Worm (Caenorhabditis elegans) whole organism, L4 larva: ENCODE measurements around the gene cec-2.

Experiments used
- D1046.2 ChIP-seq: fragments of 200-800 bp; sonication (Bioruptor generic); IDR thresholded peaks from 2 replicates; pipeline ENCODE4 v1.3.6; 2022; ENCODE audit warnings: missing genetic modification characterization, missing compliant biosample characterization
- F10B5.3 ChIP-seq: sonication (generic microtip); optimal IDR thresholded peaks from 2 replicates; lab custom pipeline; 2016; ENCODE audit warnings: mild to moderate bottlenecking, missing genetic modification characterization, missing compliant biosample characterization
- F26F4.8 ChIP-seq: fragments of 200-800 bp; sonication (Bioruptor generic); conservative IDR thresholded peaks from 2 replicates; pipeline ENCODE4 v1.3.6; 2022; ENCODE audit warnings: missing genetic modification characterization, missing compliant biosample characterization
- F44E2.7 ChIP-seq: fragments of 200-800 bp; sonication (Bioruptor generic); IDR thresholded peaks from 2 replicates; pipeline ENCODE4 v2.1.2; 2022; ENCODE audit warnings: missing genetic modification characterization, missing compliant biosample characterization
- R02D3.7 ChIP-seq: fragments of 150-350 bp; sonication (generic microtip); optimal IDR thresholded peaks from 3 replicates; lab custom pipeline; 2014; ENCODE audit warnings: missing biosample characterization, missing genetic modification characterization
- Y75B8A.6 ChIP-seq: fragments of 200-800 bp; sonication (Bioruptor generic); IDR thresholded peaks from 2 replicates; pipeline ENCODE4 v1.3.6; 2022; ENCODE audit warnings: missing genetic modification reagents, missing genetic modification characterization, missing compliant biosample characterization
- ZK337.2 ChIP-seq: fragments of 200-800 bp; sonication (Bioruptor generic); IDR thresholded peaks from 2 replicates; pipeline ENCODE4 v1.3.6; 2022; ENCODE audit warnings: missing genetic modification reagents, missing genetic modification characterization, missing compliant biosample characterization
- aha-1 ChIP-seq: fragments of 150-350 bp; peaks from one replicate; lab custom pipeline; 2014; ENCODE audit warnings: missing biosample characterization, missing genetic modification characterization
- aly-2 ChIP-seq: sonication (generic microtip); optimal IDR thresholded peaks from 2 replicates; lab custom pipeline; 2018; ENCODE audit warnings: missing biosample characterization, missing genetic modification characterization
- attf-4 ChIP-seq: sonication (generic microtip); optimal IDR thresholded peaks from 3 replicates; lab custom pipeline; 2017; ENCODE audit warnings: missing biosample characterization, missing genetic modification characterization
- ceh-44 ChIP-seq: fragments of 200-800 bp; sonication (Bioruptor generic); IDR thresholded peaks from 2 replicates; pipeline ENCODE4 v1.3.6; 2022; ENCODE audit warnings: missing genetic modification reagents, missing genetic modification characterization, missing compliant biosample characterization
- daf-12 ChIP-seq: fragments of 150-350 bp; optimal IDR thresholded peaks from 2 replicates; lab custom pipeline; 2014; ENCODE audit warnings: missing biosample characterization, missing genetic modification reagents, missing genetic modification characterization
- daf-16 ChIP-seq, 3 experiments: sonication (generic microtip); optimal IDR thresholded peaks; 2 replicates each; lab custom pipeline; 2016 to 2017; ENCODE audit warnings: missing genetic modification characterization in 3 of 3, missing genetic modification reagents in 3 of 3, mild to moderate bottlenecking in 2 of 3, missing compliant biosample characterization in 2 of 3, missing biosample characterization in 1 of 3, moderate library complexity in 1 of 3
- daf-19 ChIP-seq: fragments of 200-800 bp; sonication (Bioruptor generic); conservative IDR thresholded peaks from 2 replicates; pipeline ENCODE4 v1.3.6; 2022; ENCODE audit warnings: missing genetic modification characterization, missing compliant biosample characterization
- daf-8 ChIP-seq: fragments of 200-800 bp; sonication (Bioruptor generic); IDR thresholded peaks from 2 replicates; pipeline ENCODE4 v1.3.6; 2022; ENCODE audit warnings: missing genetic modification characterization, missing compliant biosample characterization
- dmd-6 ChIP-seq: fragments of 200-800 bp; sonication (Bioruptor generic); IDR thresholded peaks from 2 replicates; pipeline ENCODE4 v1.3.6; 2022; ENCODE audit warnings: missing genetic modification reagents, missing genetic modification characterization, missing compliant biosample characterization
- dmd-8 ChIP-seq: fragments of 200-800 bp; sonication (Bioruptor generic); IDR thresholded peaks from 2 replicates; pipeline ENCODE4 v1.3.6; 2022; ENCODE audit warnings: missing genetic modification characterization, missing compliant biosample characterization
- dpl-1 ChIP-seq: fragments of 150-350 bp; optimal IDR thresholded peaks from 2 replicates; lab custom pipeline; 2014; ENCODE audit warnings: missing biosample characterization, missing genetic modification reagents, missing genetic modification characterization
- egl-43 ChIP-seq: fragments of 200-800 bp; sonication (Bioruptor generic); IDR thresholded peaks from 2 replicates; pipeline ENCODE4 v1.3.6; 2022; ENCODE audit warnings: missing genetic modification reagents, missing genetic modification characterization, missing compliant biosample characterization
- fkh-10 ChIP-seq: fragments of 150-350 bp; optimal IDR thresholded peaks from 2 replicates; lab custom pipeline; 2014; ENCODE audit warnings: missing biosample characterization, missing genetic modification reagents, missing genetic modification characterization
- gei-8 ChIP-seq: fragments of 200-800 bp; sonication (Bioruptor generic); optimal IDR thresholded peaks from 2 replicates; lab custom pipeline; 2018; ENCODE audit warnings: mild to moderate bottlenecking, missing genetic modification characterization, missing compliant biosample characterization
- hif-1 ChIP-seq, 2 experiments: sonication (generic microtip); optimal IDR thresholded peaks; 2 replicates each; lab custom pipeline; 2016 to 2017; ENCODE audit warnings: missing compliant biosample characterization in 2 of 2, missing genetic modification characterization in 2 of 2, missing genetic modification reagents in 2 of 2, missing genotype in 2 of 2, mild to moderate bottlenecking in 1 of 2
- hlh-11 ChIP-seq: fragments of 200-800 bp; sonication (Bioruptor generic); optimal IDR thresholded peaks from 2 replicates; lab custom pipeline; 2018; ENCODE audit warnings: mild to moderate bottlenecking, missing genetic modification characterization, missing compliant biosample characterization
- hlh-30 ChIP-seq: sonication (generic microtip); optimal IDR thresholded peaks from 2 replicates; lab custom pipeline; 2017; ENCODE audit warnings: antibody characterized with exemption, mild to moderate bottlenecking, missing genetic modification characterization, missing compliant biosample characterization; ENCODE audit not compliant: insufficient read depth
- lim-7 ChIP-seq: fragments of 200-800 bp; sonication (Bioruptor generic); IDR thresholded peaks from 2 replicates; pipeline ENCODE4 v1.3.6; 2022; ENCODE audit warnings: missing genetic modification characterization, missing compliant biosample characterization
- lin-1 ChIP-seq: fragments of 200-800 bp; sonication (Bioruptor generic); IDR thresholded peaks from 2 replicates; pipeline ENCODE4 v1.3.6; 2022; ENCODE audit warnings: missing genetic modification reagents, missing genetic modification characterization, missing compliant biosample characterization
- lin-38 ChIP-seq: fragments of 200-800 bp; sonication (Bioruptor generic); IDR thresholded peaks from 2 replicates; pipeline ENCODE4 v1.3.6; 2022; ENCODE audit warnings: missing genetic modification reagents, missing genetic modification characterization, missing compliant biosample characterization
- lin-39 ChIP-seq: fragments of 150-350 bp; optimal IDR thresholded peaks from 2 replicates; lab custom pipeline; 2014; ENCODE audit warnings: missing biosample characterization, missing genetic modification reagents, missing genetic modification characterization
- lir-3 ChIP-seq: sonication (generic microtip); optimal IDR thresholded peaks from 2 replicates; lab custom pipeline; 2016; ENCODE audit warnings: mild to moderate bottlenecking, missing genetic modification characterization, missing compliant biosample characterization
- madf-5 ChIP-seq, 2 experiments: fragments of 200-800 bp; sonication (Bioruptor generic); IDR thresholded peaks; 2 replicates each; pipeline ENCODE4 v1.3.6; 2022; ENCODE audit warnings: missing compliant biosample characterization in 2 of 2, missing genetic modification characterization in 2 of 2
- mdl-1 ChIP-seq, 2 experiments: fragments of 150-350 bp in 1 of 2; sonication (generic microtip) in 1 of 2; optimal IDR thresholded peaks; 2 replicates each; lab custom pipeline; 2014 to 2017; ENCODE audit warnings: missing biosample characterization in 2 of 2, missing genetic modification characterization in 2 of 2
- mdt-29 ChIP-seq: fragments of 200-800 bp; sonication (Bioruptor generic); IDR thresholded peaks from 2 replicates; pipeline ENCODE4 v1.3.6; 2022; ENCODE audit warnings: missing genetic modification reagents, missing genetic modification characterization, missing compliant biosample characterization
- mxl-2 ChIP-seq: fragments of 200-800 bp; sonication (Bioruptor generic); conservative IDR thresholded peaks from 2 replicates; pipeline ENCODE4 v1.3.6; 2022; ENCODE audit warnings: missing genetic modification reagents, missing genetic modification characterization, missing compliant biosample characterization
- mxl-3 ChIP-seq: fragments of 200-800 bp; sonication (Bioruptor generic); optimal IDR thresholded peaks from 2 replicates; lab custom pipeline; 2018; ENCODE audit warnings: mild to moderate bottlenecking, missing genetic modification characterization, missing compliant biosample characterization
- nhr-102 ChIP-seq: sonication (generic microtip); optimal IDR thresholded peaks from 2 replicates; lab custom pipeline; 2016; ENCODE audit warnings: mild to moderate bottlenecking, missing genetic modification characterization, moderate library complexity, missing compliant biosample characterization
- nhr-28 ChIP-seq: fragments of 150-350 bp; optimal IDR thresholded peaks from 2 replicates; lab custom pipeline; 2014; ENCODE audit warnings: missing biosample characterization, missing genetic modification characterization
- nhr-6 ChIP-seq: fragments of 150-350 bp; optimal IDR thresholded peaks from 2 replicates; lab custom pipeline; 2014; ENCODE audit warnings: missing biosample characterization, missing genetic modification characterization
- nhr-76 ChIP-seq: fragments of 150-350 bp; optimal IDR thresholded peaks from 2 replicates; lab custom pipeline; 2014; ENCODE audit warnings: missing biosample characterization, missing genetic modification characterization
- nhr-77 ChIP-seq: fragments of 150-350 bp; optimal IDR thresholded peaks from 2 replicates; lab custom pipeline; 2014; ENCODE audit warnings: missing biosample characterization, missing genetic modification characterization
- rbr-2 ChIP-seq: sonication (generic microtip); optimal IDR thresholded peaks from 2 replicates; lab custom pipeline; 2016; ENCODE audit warnings: missing genotype, missing genetic modification characterization, missing compliant biosample characterization
- set-16 ChIP-seq: fragments of 200-800 bp; sonication (Bioruptor generic); IDR thresholded peaks from 2 replicates; pipeline ENCODE4 v1.3.6; 2022; ENCODE audit warnings: missing genetic modification reagents, missing genetic modification characterization, missing compliant biosample characterization
- spr-1 ChIP-seq: sonication (generic microtip); optimal IDR thresholded peaks from 2 replicates; lab custom pipeline; 2016; ENCODE audit warnings: mild to moderate bottlenecking, missing genetic modification characterization, missing compliant biosample characterization
- spr-3 ChIP-seq: fragments of 200-800 bp; sonication (Bioruptor generic); optimal IDR thresholded peaks from 2 replicates; lab custom pipeline; 2018; ENCODE audit warnings: mild to moderate bottlenecking, missing genetic modification characterization, missing compliant biosample characterization
- tag-97 ChIP-seq: fragments of 200-800 bp; sonication (Bioruptor generic); IDR thresholded peaks from 2 replicates; pipeline ENCODE4 v1.3.6; 2022; ENCODE audit warnings: missing genetic modification characterization, missing compliant biosample characterization
- tra-1 ChIP-seq: fragments of 200-800 bp; sonication (Bioruptor generic); IDR thresholded peaks from 2 replicates; pipeline ENCODE4 v1.3.6; 2022; ENCODE audit warnings: missing genetic modification reagents, missing genetic modification characterization, missing compliant biosample characterization
- unc-39 ChIP-seq: sonication (generic microtip); optimal IDR thresholded peaks from 2 replicates; lab custom pipeline; 2017; ENCODE audit warnings: missing biosample characterization, missing genetic modification characterization
- zag-1 ChIP-seq: fragments of 150-350 bp; optimal IDR thresholded peaks from 2 replicates; lab custom pipeline; 2014; ENCODE audit warnings: missing biosample characterization, missing genetic modification characterization
- zfp-2 ChIP-seq: sonication (generic microtip); optimal IDR thresholded peaks from 2 replicates; lab custom pipeline; 2016; ENCODE audit warnings: mild to moderate bottlenecking, missing genetic modification characterization, missing compliant biosample characterization
- zfp-3 ChIP-seq: fragments of 200-800 bp; sonication (Bioruptor generic); conservative IDR thresholded peaks from 2 replicates; pipeline ENCODE4 v1.3.6; 2022; ENCODE audit warnings: missing genetic modification reagents, missing genetic modification characterization, missing compliant biosample characterization
- zip-11 ChIP-seq: fragments of 200-800 bp; sonication (Bioruptor generic); IDR thresholded peaks from 2 replicates; pipeline ENCODE4 v1.3.6; 2022; ENCODE audit warnings: missing genetic modification characterization, missing compliant biosample characterization
- zip-2 ChIP-seq: fragments of 150-350 bp; optimal IDR thresholded peaks from 2 replicates; lab custom pipeline; 2014; ENCODE audit warnings: missing biosample characterization, missing genetic modification characterization
- ztf-11 ChIP-seq: fragments of 150-350 bp; optimal IDR thresholded peaks from 2 replicates; lab custom pipeline; 2014; ENCODE audit warnings: missing biosample characterization, missing genetic modification characterization
- ztf-7 ChIP-seq: fragments of 150-350 bp; optimal IDR thresholded peaks from 2 replicates; lab custom pipeline; 2014; ENCODE audit warnings: missing biosample characterization, missing genetic modification characterization

The cec-2 gene

ce11 chrIV:1211902-1212301 lies 41.4 kb downstream of the cec-2 start (continued):
- TF ChIP-seq nhr-77 (tag; lab: Kevin White, UChicago) (no peak), madf-5 (GFP tag; IDR thresholded peaks at IDR 0.05; lab: Robert Waterston, UW) (no peak), lin-1 (GFP tag; lab: Robert Waterston, UW) (no peak), spr-3 (no peak), hlh-30 (peak; percentile 16), gei-8 (GFP tag; lab: Kevin White, UChicago) (no peak), daf-19 (GFP tag; lab: Robert Waterston, UW) (no peak), aha-1 (tag; lab: Kevin White, UChicago) (no peak), dpl-1 (no peak), lin-39 (no peak), unc-39 (tag; lab: Kevin White, UChicago) (no peak), tag-97 (GFP tag; lab: Robert Waterston, UW) (no peak), rbr-2 (tag; lab: Kevin White, UChicago) (no peak), attf-4 (no peak), F26F4.8 (GFP tag; lab: Robert Waterston, UW) (no peak), fkh-10 (GFP tag; lab: Kevin White, UChicago) (no peak), hlh-11 (tag; lab: Kevin White, UChicago) (peak; percentile 65), ztf-7 (tag; lab: Kevin White, UChicago) (no peak), spr-1 (tag; lab: Kevin White, UChicago) (no peak), nhr-102 (tag; lab: Kevin White, UChicago) (no peak), set-16 (GFP tag; lab: Robert Waterston, UW) (peak; percentile 69), nhr-76 (no peak), mdl-1 (tag; optimal IDR thresholded peaks at IDR 0.05; lab: Kevin White, UChicago) (no peak), zip-11 (GFP tag; lab: Robert Waterston, UW) (no peak), zip-2 (no peak), Y75B8A.6 (GFP tag; lab: Robert Waterston, UW) (no peak), lir-3 (tag; lab: Kevin White, UChicago) (no peak), R02D3.7 (tag; lab: Kevin White, UChicago) (no peak), ceh-44 (GFP tag; lab: Robert Waterston, UW) (no peak), dmd-8 (GFP tag; lab: Robert Waterston, UW) (no peak), aly-2 (no peak), zfp-2 (no peak), ztf-11 (tag; lab: Kevin White, UChicago) (no peak), nhr-28 (tag; lab: Kevin White, UChicago) (peak; percentile 55), egl-43 (GFP tag; lab: Robert Waterston, UW) (no peak), zfp-3 (GFP tag; lab: Robert Waterston, UW) (no peak), tra-1 (no peak), F44E2.7 (GFP tag; lab: Robert Waterston, UW) (no peak), daf-8 (GFP tag; lab: Robert Waterston, UW) (no peak), mxl-3 (GFP tag; lab: Kevin White, UChicago) (no peak), hif-1 (tag; optimal IDR thresholded peaks at IDR 0.05; lab: Kevin White, UChicago) (no peak), dmd-6 (GFP tag; lab: Robert Waterston, UW) (peak; percentile 51), mdt-29 (GFP tag; lab: Robert Waterston, UW) (no peak), lin-38 (no peak), F10B5.3 (tag; lab: Kevin White, UChicago) (no peak), D1046.2 (GFP tag; lab: Robert Waterston, UW) (no peak), ZK337.2 (GFP tag; lab: Robert Waterston, UW) (no peak), zag-1 (tag; lab: Kevin White, UChicago) (no peak), lim-7 (GFP tag; lab: Robert Waterston, UW) (0 out of 2 replicates have a peak, but pooled peaks have one; percentile 41), daf-12 (no peak), nhr-6 (no peak), daf-16 (GFP tag; optimal IDR thresholded peaks at IDR 0.05; lab: Kevin White, UChicago) (no peak), daf-16 (tag; optimal IDR thresholded peaks at IDR 0.05; lab: Kevin White, UChicago) (peak; percentile 52), mxl-2 (no peak)
